Worm (Caenorhabditis elegans) whole organism, early embryonic: Measurements from ENCODE around the gene F27D9.2.

Experiments used
- B0310.2 ChIP-seq: sonication (generic microtip); optimal IDR thresholded peaks from 2 replicates; lab custom pipeline; 2016; ENCODE audit warnings: mild to moderate bottlenecking, missing genetic modification characterization, missing compliant biosample characterization
- F13C5.2 ChIP-seq: sonication (generic microtip); optimal IDR thresholded peaks from 2 replicates; lab custom pipeline; 2017; ENCODE audit warnings: mild to moderate bottlenecking, missing genetic modification characterization, inconsistent platforms, missing compliant biosample characterization
- aly-1 ChIP-seq: sonication (generic microtip); optimal IDR thresholded peaks from 2 replicates; lab custom pipeline; 2016; ENCODE audit warnings: missing genetic modification characterization, missing compliant biosample characterization
- ama-1 ChIP-seq: fragments of 150-350 bp; optimal IDR thresholded peaks from 2 replicates; lab custom pipeline; 2014
- ceh-13 ChIP-seq: fragments of 200-800 bp; sonication (Bioruptor generic); optimal IDR thresholded peaks from 2 replicates; lab custom pipeline; 2018; ENCODE audit warnings: mild to moderate bottlenecking, missing genetic modification characterization, missing compliant biosample characterization
- ets-7 ChIP-seq: sonication (generic microtip); optimal IDR thresholded peaks from 2 replicates; lab custom pipeline; 2016; ENCODE audit warnings: missing genotype, missing genetic modification characterization, missing compliant biosample characterization
- flt-1 ChIP-seq: fragments of 200-800 bp; sonication (Bioruptor generic); IDR thresholded peaks from 2 replicates; pipeline ENCODE4 v1.3.6; 2022; ENCODE audit warnings: missing genetic modification characterization, missing compliant biosample characterization
- hnd-1 ChIP-seq: sonication (generic microtip); optimal IDR thresholded peaks from 2 replicates; lab custom pipeline; 2016; ENCODE audit warnings: missing genetic modification characterization, missing compliant biosample characterization
- pes-1 ChIP-seq: fragments of 200-800 bp; sonication (Bioruptor generic); IDR thresholded peaks from 2 replicates; pipeline ENCODE4 v1.3.6; 2022; ENCODE audit warnings: missing genetic modification reagents, missing genetic modification characterization, missing compliant biosample characterization
- sea-1 ChIP-seq: fragments of 200-800 bp; sonication (Bioruptor generic); conservative IDR thresholded peaks from 2 replicates; pipeline ENCODE4 v1.3.6; 2022; ENCODE audit warnings: missing genetic modification characterization, missing compliant biosample characterization
- tbx-37 ChIP-seq: fragments of 200-800 bp; sonication (Bioruptor generic); conservative IDR thresholded peaks from 2 replicates; pipeline ENCODE4 v1.3.6; 2022; ENCODE audit warnings: missing genetic modification reagents, missing genetic modification characterization, missing compliant biosample characterization
- tra-4 ChIP-seq: sonication (generic microtip); optimal IDR thresholded peaks from 2 replicates; lab custom pipeline; 2017; ENCODE audit warnings: missing genetic modification characterization, missing compliant biosample characterization

ce11 chrX:7672693-7673092, at the start of gene F27D9.2:
- no peak for TF ChIP-seq F13C5.2 (tag; lab: Kevin White, UChicago)
- no peak for TF ChIP-seq ama-1 (lab: Kevin White, UChicago)
- TF ChIP-seq ceh-13, result no peak
- no peak for TF ChIP-seq hnd-1 (tag; lab: Kevin White, UChicago)
- TF ChIP-seq pes-1, result no peak
- no peak for TF ChIP-seq B0310.2 (tag; lab: Kevin White, UChicago)
- no peak for TF ChIP-seq tbx-37 (GFP tag; lab: Robert Waterston, UW)
- TF ChIP-seq sea-1 (GFP tag; lab: Robert Waterston, UW), result no peak
- TF ChIP-seq aly-1 (tag; lab: Kevin White, UChicago), result no peak
- no peak for TF ChIP-seq ets-7
- TF ChIP-seq flt-1 (GFP tag; lab: Robert Waterston, UW), result no peak
- no peak for TF ChIP-seq tra-4 (tag; lab: Kevin White, UChicago)
